Fruit fly (Drosophila melanogaster) whole organism, wandering third instar larva: ENCODE measurements around the gene CG13108.

Source experiments
- Abd-B ChIP-seq: fragments of >200 bp; optimal IDR thresholded peaks from 2 replicates; lab custom pipeline; 2017; ENCODE audit warnings: missing biosample characterization, missing genetic modification characterization
- CG32264 ChIP-seq: fragments of 200-800 bp; sonication (Bioruptor generic); optimal IDR thresholded peaks from 2 replicates; lab custom pipeline; 2016; ENCODE audit warnings: missing biosample characterization, missing genetic modification characterization
- CG9705 ChIP-seq: fragments of 200-800 bp; sonication (Bioruptor generic); optimal IDR thresholded peaks from 2 replicates; lab custom pipeline; 2018; ENCODE audit warnings: missing biosample characterization, mild to moderate bottlenecking, missing genetic modification characterization
- CrebA ChIP-seq: fragments of 200-800 bp; sonication (Bioruptor generic); optimal IDR thresholded peaks from 2 replicates; lab custom pipeline; 2016; ENCODE audit warnings: missing biosample characterization, mild to moderate bottlenecking, missing genetic modification characterization, borderline replicate concordance
- Dfd ChIP-seq: fragments of >200 bp; optimal IDR thresholded peaks from 2 replicates; lab custom pipeline; 2017; ENCODE audit warnings: missing biosample characterization, missing genetic modification characterization
- Dif ChIP-seq: fragments of 200-275, 200-300 bp; sonication (Bioruptor generic); optimal IDR thresholded peaks from 2 replicates; lab custom pipeline; 2018; ENCODE audit warnings: missing biosample characterization, missing genetic modification characterization; ENCODE audit not compliant: partially characterized antibody
- GATAd ChIP-seq: sonication (Bioruptor generic); optimal IDR thresholded peaks from 2 replicates; lab custom pipeline; 2016; ENCODE audit warnings: missing biosample characterization, missing genetic modification characterization
- HLH106 ChIP-seq: fragments of 200-800 bp; optimal IDR thresholded peaks from 3 replicates; lab custom pipeline; 2019; ENCODE audit warnings: missing biosample characterization, mild to moderate bottlenecking, missing genetic modification characterization, moderate library complexity
- Hnf4 ChIP-seq: fragments of 200-800 bp; sonication (Bioruptor generic); optimal IDR thresholded peaks from 2 replicates; lab custom pipeline; 2016; ENCODE audit warnings: missing biosample characterization, mild to moderate bottlenecking, missing genetic modification characterization
- Hr78 ChIP-seq: fragments of >200 bp; optimal IDR thresholded peaks from 2 replicates; lab custom pipeline; 2017; ENCODE audit warnings: missing biosample characterization, missing genetic modification characterization
- Hr83 ChIP-seq: fragments of 200-300 bp; sonication (Bioruptor generic); optimal IDR thresholded peaks from 2 replicates; lab custom pipeline; 2016; ENCODE audit warnings: missing biosample characterization, mild to moderate bottlenecking, missing genetic modification characterization, moderate library complexity; ENCODE audit not compliant: poor library complexity, severe bottlenecking
- Jra ChIP-seq: sonication (Bioruptor generic); optimal IDR thresholded peaks from 2 replicates; lab custom pipeline; 2016; ENCODE audit warnings: missing biosample characterization, missing genetic modification characterization
- Mio ChIP-seq: sonication (Bioruptor generic); optimal IDR thresholded peaks from 2 replicates; lab custom pipeline; 2016; ENCODE audit warnings: missing biosample characterization, missing genetic modification characterization
- Myc ChIP-seq: fragments of >200 bp; optimal IDR thresholded peaks from 2 replicates; lab custom pipeline; 2017
- N ChIP-seq: fragments of >200 bp; optimal IDR thresholded peaks from 2 replicates; lab custom pipeline; 2018; ENCODE audit warnings: missing biosample characterization, missing external identifiers, missing genetic modification characterization
- OdsH ChIP-seq: fragments of 200-800 bp; sonication (Bioruptor generic); optimal IDR thresholded peaks from 2 replicates; lab custom pipeline; 2016; ENCODE audit warnings: missing biosample characterization, mild to moderate bottlenecking, missing genetic modification characterization
- Rel ChIP-seq, 2 experiments: fragments of 200-800 bp; sonication (Bioruptor generic) in 1 of 2; optimal IDR thresholded peaks; 2 replicates in 1 of 2; 3 replicates in 1 of 2; lab custom pipeline; 2016 to 2019; ENCODE audit warnings: mild to moderate bottlenecking in 2 of 2, missing biosample characterization in 2 of 2, missing genetic modification characterization in 2 of 2, moderate library complexity in 1 of 2
- Sp1 ChIP-seq: fragments of 200-800 bp; sonication (Bioruptor generic); optimal IDR thresholded peaks from 3 replicates; lab custom pipeline; 2019; ENCODE audit warnings: missing biosample characterization, mild to moderate bottlenecking, missing genetic modification characterization, moderate library complexity
- Vsx2 ChIP-seq: fragments of 200-300, 225-300 bp; sonication (Bioruptor generic); optimal IDR thresholded peaks from 2 replicates; lab custom pipeline; 2018; ENCODE audit warnings: missing biosample characterization, missing genetic modification characterization; ENCODE audit not compliant: partially characterized antibody
- br ChIP-seq: fragments of 200-800 bp; sonication (Bioruptor generic); optimal IDR thresholded peaks from 2 replicates; lab custom pipeline; 2016; ENCODE audit warnings: missing biosample characterization, missing genetic modification characterization
- brk ChIP-seq: fragments of 200-800 bp; sonication (Bioruptor generic); optimal IDR thresholded peaks from 2 replicates; lab custom pipeline; 2016; ENCODE audit warnings: missing biosample characterization, mild to moderate bottlenecking, missing genetic modification characterization
- dl ChIP-seq, 2 experiments: fragments of 175-275, 200-275 bp in 1 of 2; fragments of 200-275 bp in 1 of 2; sonication (Bioruptor generic); optimal IDR thresholded peaks; lab custom pipeline; 2018; ENCODE audit warnings: mild to moderate bottlenecking in 2 of 2, missing biosample characterization in 2 of 2, missing genetic modification characterization in 2 of 2, moderate library complexity in 2 of 2; ENCODE audit not compliant: partially characterized antibody in 2 of 2, insufficient read depth in 1 of 2
- dmrt93B ChIP-seq: fragments of 200-800 bp; sonication (Bioruptor generic); optimal IDR thresholded peaks from 2 replicates; lab custom pipeline; 2018; ENCODE audit warnings: missing biosample characterization, mild to moderate bottlenecking, missing genetic modification characterization
- dsf ChIP-seq: sonication (Bioruptor generic); optimal IDR thresholded peaks from 2 replicates; lab custom pipeline; 2016; ENCODE audit warnings: missing biosample characterization, missing genetic modification characterization, borderline replicate concordance
- ey ChIP-seq: fragments of 200-800 bp; sonication (Bioruptor generic); optimal IDR thresholded peaks from 2 replicates; lab custom pipeline; 2016; ENCODE audit warnings: missing biosample characterization, missing genetic modification characterization
- foxo ChIP-seq, 2 experiments: fragments of 200-800 bp; sonication (Bioruptor generic); optimal IDR thresholded peaks; 2 replicates in 1 of 2; 3 replicates in 1 of 2; lab custom pipeline; 2016 to 2017; ENCODE audit warnings: missing biosample characterization in 2 of 2, missing genetic modification characterization in 2 of 2
- fru ChIP-seq: fragments of 200-800 bp; sonication (Bioruptor generic); optimal IDR thresholded peaks from 3 replicates; lab custom pipeline; 2016; ENCODE audit warnings: missing biosample characterization, mild to moderate bottlenecking, missing genetic modification characterization
- h ChIP-seq: fragments of 200-800 bp; sonication (Bioruptor generic); optimal IDR thresholded peaks from 3 replicates; lab custom pipeline; 2016; ENCODE audit warnings: missing biosample characterization, mild to moderate bottlenecking, missing genetic modification characterization
- jim ChIP-seq: fragments of 175-275, 200-325 bp; sonication (Bioruptor generic); optimal IDR thresholded peaks from 2 replicates; lab custom pipeline; 2016; ENCODE audit warnings: missing biosample characterization, mild to moderate bottlenecking, missing genetic modification characterization
- lola ChIP-seq: fragments of >200 bp; optimal IDR thresholded peaks from 2 replicates; lab custom pipeline; 2017; ENCODE audit warnings: missing biosample characterization, missing genetic modification characterization
- pan ChIP-seq: fragments of >200 bp; optimal IDR thresholded peaks from 2 replicates; lab custom pipeline; 2017
- psq ChIP-seq: fragments of 200-800 bp; sonication (Bioruptor generic); optimal IDR thresholded peaks from 3 replicates; lab custom pipeline; 2017; ENCODE audit warnings: missing biosample characterization, mild to moderate bottlenecking, missing genetic modification characterization, moderate library complexity
- rgr ChIP-seq: fragments of 200-800 bp; sonication (Bioruptor generic); optimal IDR thresholded peaks from 3 replicates; lab custom pipeline; 2016; ENCODE audit warnings: missing biosample characterization, mild to moderate bottlenecking, missing genetic modification characterization
- sage ChIP-seq: fragments of 200-800 bp; sonication (Bioruptor generic); optimal IDR thresholded peaks from 2 replicates; lab custom pipeline; 2016; ENCODE audit warnings: missing biosample characterization, mild to moderate bottlenecking, missing genetic modification characterization
- sv ChIP-seq: fragments of 200-800 bp; sonication (Bioruptor generic); optimal IDR thresholded peaks from 3 replicates; lab custom pipeline; 2016; ENCODE audit warnings: missing biosample characterization, missing genetic modification characterization
- tai ChIP-seq: sonication (Bioruptor generic); optimal IDR thresholded peaks from 2 replicates; lab custom pipeline; 2016; ENCODE audit warnings: missing biosample characterization, missing genetic modification characterization
- usp ChIP-seq: fragments of >200 bp; optimal IDR thresholded peaks from 2 replicates; lab custom pipeline; 2017; ENCODE audit warnings: missing biosample characterization, missing genetic modification characterization
- woc ChIP-seq: sonication (Bioruptor generic); optimal IDR thresholded peaks from 2 replicates; lab custom pipeline; 2016; ENCODE audit warnings: missing biosample characterization, mild to moderate bottlenecking, missing genetic modification characterization

The CG13108 gene

DNA sequence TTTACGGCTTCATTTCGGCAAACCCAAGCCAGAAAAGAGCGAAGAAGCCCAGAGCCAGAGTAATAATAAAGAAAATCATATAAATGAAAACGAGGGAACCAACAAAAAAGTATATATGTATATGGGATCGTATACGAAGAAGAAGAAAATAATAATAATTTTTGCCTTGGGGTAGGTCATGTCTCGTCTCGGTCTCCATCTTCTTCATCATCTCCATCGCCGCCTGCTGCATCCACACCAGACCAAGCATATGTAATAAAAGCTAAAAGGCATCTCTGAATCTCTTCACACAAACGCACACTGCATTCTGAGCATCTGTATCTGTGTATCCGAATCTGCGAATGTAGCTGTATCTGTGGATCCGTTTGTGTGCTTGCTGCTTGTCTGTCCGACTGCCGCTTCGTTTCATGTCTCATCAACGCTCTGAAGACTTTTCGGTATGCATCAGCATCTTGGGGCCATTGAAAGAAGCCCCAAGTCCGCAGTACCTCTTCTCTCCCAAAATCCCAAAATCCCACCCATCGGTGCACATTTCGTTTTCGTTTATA lies 34.4 kb downstream of the CG13108 start:
- TF ChIP-seq HLH106 (tag; lab: Kevin White, UChicago) (no peak), sage (GFP tag; lab: Kevin White, UChicago) (no peak), psq (GFP tag; lab: Kevin White, UChicago) (peak; percentile 45), CG9705 (no peak)

DNA sequence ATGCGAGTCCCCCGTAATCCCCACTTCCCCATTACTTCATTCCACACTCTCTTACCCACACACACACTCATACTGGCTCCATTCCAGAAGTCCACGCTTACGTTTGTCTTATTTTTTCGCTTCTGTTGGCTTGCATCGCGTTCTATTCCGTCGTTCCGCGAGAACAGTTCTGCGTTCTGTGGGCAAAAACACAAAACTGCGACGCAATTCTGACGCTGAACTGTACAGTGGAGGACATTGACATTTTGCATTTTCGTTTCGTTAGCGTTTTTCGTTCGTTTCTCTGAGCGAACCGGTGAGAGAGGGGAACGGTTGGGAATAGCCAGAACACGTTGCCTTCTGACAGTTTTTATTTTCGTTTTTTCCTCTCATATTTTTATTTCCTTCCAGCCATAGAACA lies 39.4 kb downstream of the CG13108 start:
- no peak for TF ChIP-seq GATAd (GFP tag; lab: Kevin White, UChicago)
- no peak for TF ChIP-seq Mio (GFP tag; lab: Kevin White, UChicago)
- TF ChIP-seq usp, result no peak
- peak; percentile 52 to 72 for TF ChIP-seq dl (GFP tag; optimal IDR thresholded peaks at IDR 0.05; lab: Kevin White, UChicago; ENCODE audit: insufficient read depth in 1 of 2, partially characterized antibody in 2 of 2)
- peak; percentile 72 for TF ChIP-seq brk (GFP tag; lab: Kevin White, UChicago)
- TF ChIP-seq Hnf4, result peak; percentile 58
- TF ChIP-seq br (GFP tag; lab: Kevin White, UChicago), result peak; percentile 74
- TF ChIP-seq CrebA (GFP tag; lab: Kevin White, UChicago), result peak; percentile 89
- no peak for TF ChIP-seq dmrt93B (GFP tag; lab: Kevin White, UChicago)
- no peak for TF ChIP-seq sv (GFP tag; lab: Kevin White, UChicago)
- no peak for TF ChIP-seq HLH106 (tag; lab: Kevin White, UChicago)
- peak; percentile 35 for TF ChIP-seq Dif (GFP tag; lab: Kevin White, UChicago)
- TF ChIP-seq Myc (lab: Kevin White, UChicago), result no peak
- peak; percentile 52 for TF ChIP-seq Sp1
- no peak for TF ChIP-seq pan (lab: Kevin White, UChicago)
- peak; percentile 57 for TF ChIP-seq fru (GFP tag; lab: Kevin White, UChicago)
- TF ChIP-seq h (GFP tag; lab: Kevin White, UChicago), result peak; percentile 69
- no peak for TF ChIP-seq Dfd
- TF ChIP-seq Hr78, result no peak
- TF ChIP-seq Hr83 (GFP tag; lab: Kevin White, UChicago), result peak; percentile 40
- TF ChIP-seq psq (GFP tag; lab: Kevin White, UChicago), result peak; percentile 91
- TF ChIP-seq N (GFP tag; lab: Kevin White, UChicago), result no peak
- no peak for TF ChIP-seq OdsH (GFP tag; lab: Kevin White, UChicago)
- TF ChIP-seq sage (GFP tag; lab: Kevin White, UChicago), result peak; percentile 75
- peak; percentile 80 for TF ChIP-seq Rel (GFP tag; optimal IDR thresholded peaks at IDR 0.05; lab: Kevin White, UChicago)
- peak; percentile 67 for TF ChIP-seq Rel (tag; optimal IDR thresholded peaks at IDR 0.05; lab: Kevin White, UChicago)
- TF ChIP-seq jim (GFP tag; lab: Kevin White, UChicago), result peak; percentile 4
- peak; percentile 66 for TF ChIP-seq Vsx2 (GFP tag; lab: Kevin White, UChicago)
- TF ChIP-seq lola (GFP tag; lab: Kevin White, UChicago), result no peak
- TF ChIP-seq woc, result peak; percentile 43
- TF ChIP-seq tai (GFP tag; lab: Kevin White, UChicago), result peak; percentile 64
- no peak for TF ChIP-seq Jra (GFP tag; lab: Kevin White, UChicago)
- no peak for TF ChIP-seq Abd-B (GFP tag; lab: Kevin White, UChicago)
- no peak for TF ChIP-seq CG9705
- no peak for TF ChIP-seq dsf (GFP tag; lab: Kevin White, UChicago)
- no peak for TF ChIP-seq ey
- TF ChIP-seq CG32264 (GFP tag; lab: Kevin White, UChicago), result no peak
- peak; percentile 37 for TF ChIP-seq rgr (GFP tag; lab: Kevin White, UChicago)
- TF ChIP-seq foxo (GFP tag; optimal IDR thresholded peaks at IDR 0.05; lab: Kevin White, UChicago), result peak; percentile 8 to 51
- TF ChIP-seq, all 38 proteins: peak for 19
